Worm (Caenorhabditis elegans) whole organism, L4 larva: ENCODE measurements around the gene F15B9.11.

ENCODE experiments used
- T20F7.1 ChIP-seq: fragments of 200-800 bp; sonication (Bioruptor generic); optimal IDR thresholded peaks from 2 replicates; lab custom pipeline; 2018; ENCODE audit warnings: mild to moderate bottlenecking, missing genetic modification characterization, missing compliant biosample characterization
- T26A8.4 ChIP-seq: fragments of 200-800 bp; sonication (Bioruptor generic); IDR thresholded peaks from 2 replicates; pipeline ENCODE4 v1.3.6; 2022; ENCODE audit warnings: missing genetic modification characterization, missing compliant biosample characterization
- Y5F2A.4 ChIP-seq: fragments of 200-800 bp; sonication (Bioruptor generic); optimal IDR thresholded peaks from 2 replicates; lab custom pipeline; 2018; ENCODE audit warnings: mild to moderate bottlenecking, missing genetic modification characterization, missing compliant biosample characterization
- aly-2 ChIP-seq: sonication (generic microtip); optimal IDR thresholded peaks from 2 replicates; lab custom pipeline; 2018; ENCODE audit warnings: missing biosample characterization, missing genetic modification characterization
- arid-1 ChIP-seq: fragments of 200-800 bp; sonication (Bioruptor generic); conservative IDR thresholded peaks from 2 replicates; pipeline ENCODE4 v1.3.6; 2022; ENCODE audit warnings: missing genetic modification reagents, missing genetic modification characterization, missing compliant biosample characterization
- attf-4 ChIP-seq: sonication (generic microtip); optimal IDR thresholded peaks from 3 replicates; lab custom pipeline; 2017; ENCODE audit warnings: missing biosample characterization, missing genetic modification characterization
- ceh-20 ChIP-seq: fragments of 200-800 bp; sonication (Bioruptor generic); IDR thresholded peaks from 2 replicates; pipeline ENCODE4 v1.3.6; 2022; ENCODE audit warnings: missing genetic modification reagents, missing genetic modification characterization, missing compliant biosample characterization
- ceh-28 ChIP-seq: fragments of 150-350 bp; optimal IDR thresholded peaks from 2 replicates; lab custom pipeline; 2014; ENCODE audit warnings: missing biosample characterization, missing genetic modification reagents, missing genetic modification characterization
- ceh-82 ChIP-seq: sonication (generic microtip); optimal IDR thresholded peaks from 2 replicates; lab custom pipeline; 2017; ENCODE audit warnings: missing biosample characterization, missing genetic modification characterization
- cey-2 ChIP-seq: sonication (generic microtip); optimal IDR thresholded peaks from 3 replicates; lab custom pipeline; 2017; ENCODE audit warnings: missing genetic modification characterization, mild to moderate bottlenecking, missing compliant biosample characterization, antibody characterized with exemption, borderline replicate concordance; ENCODE audit not compliant: insufficient read depth
- ctbp-1 ChIP-seq: fragments of 200-800 bp; sonication (Bioruptor generic); IDR thresholded peaks from 2 replicates; pipeline ENCODE4 v1.3.6; 2022; ENCODE audit warnings: missing genetic modification reagents, missing genetic modification characterization, missing compliant biosample characterization
- daf-19 ChIP-seq: fragments of 200-800 bp; sonication (Bioruptor generic); conservative IDR thresholded peaks from 2 replicates; pipeline ENCODE4 v1.3.6; 2022; ENCODE audit warnings: missing genetic modification characterization, missing compliant biosample characterization
- dmd-6 ChIP-seq: fragments of 200-800 bp; sonication (Bioruptor generic); IDR thresholded peaks from 2 replicates; pipeline ENCODE4 v1.3.6; 2022; ENCODE audit warnings: missing genetic modification reagents, missing genetic modification characterization, missing compliant biosample characterization
- dpl-1 ChIP-seq: fragments of 150-350 bp; optimal IDR thresholded peaks from 2 replicates; lab custom pipeline; 2014; ENCODE audit warnings: missing biosample characterization, missing genetic modification reagents, missing genetic modification characterization
- duxl-1 ChIP-seq: sonication (generic microtip); optimal IDR thresholded peaks from 2 replicates; lab custom pipeline; 2016; ENCODE audit warnings: mild to moderate bottlenecking, missing genetic modification characterization, moderate library complexity, missing compliant biosample characterization; ENCODE audit not compliant: poor library complexity
- dve-1 ChIP-seq: sonication (generic microtip); optimal IDR thresholded peaks from 2 replicates; lab custom pipeline; 2017; ENCODE audit warnings: antibody characterized with exemption, mild to moderate bottlenecking, missing genetic modification characterization, missing compliant biosample characterization; ENCODE audit not compliant: insufficient read depth
- fkh-10 ChIP-seq: fragments of 150-350 bp; optimal IDR thresholded peaks from 2 replicates; lab custom pipeline; 2014; ENCODE audit warnings: missing biosample characterization, missing genetic modification reagents, missing genetic modification characterization
- hif-1 ChIP-seq, 2 experiments: sonication (generic microtip); optimal IDR thresholded peaks; 2 replicates each; lab custom pipeline; 2016 to 2017; ENCODE audit warnings: missing compliant biosample characterization in 2 of 2, missing genetic modification characterization in 2 of 2, missing genetic modification reagents in 2 of 2, missing genotype in 2 of 2, mild to moderate bottlenecking in 1 of 2
- hlh-11 ChIP-seq: fragments of 200-800 bp; sonication (Bioruptor generic); optimal IDR thresholded peaks from 2 replicates; lab custom pipeline; 2018; ENCODE audit warnings: mild to moderate bottlenecking, missing genetic modification characterization, missing compliant biosample characterization
- hmg-1.1 ChIP-seq: fragments of 200-800 bp; sonication (Bioruptor generic); IDR thresholded peaks from 2 replicates; pipeline ENCODE4 v1.3.6; 2022; ENCODE audit warnings: missing genetic modification reagents, missing genetic modification characterization, missing compliant biosample characterization
- jun-1 ChIP-seq: fragments of 150-350 bp; optimal IDR thresholded peaks from 2 replicates; lab custom pipeline; 2014; ENCODE audit warnings: missing biosample characterization, missing genetic modification reagents, missing genetic modification characterization
- lin-13 ChIP-seq: fragments of 150-350 bp; optimal IDR thresholded peaks from 2 replicates; lab custom pipeline; 2014; ENCODE audit warnings: missing biosample characterization, missing genetic modification reagents, missing genetic modification characterization
- lin-29 ChIP-seq: fragments of 200-800 bp; sonication (Bioruptor generic); IDR thresholded peaks from 2 replicates; pipeline ENCODE4 v1.3.6; 2022; ENCODE audit warnings: missing genetic modification reagents, missing genetic modification characterization, missing compliant biosample characterization
- lsy-2 ChIP-seq, 2 experiments: fragments of 150-350 bp in 1 of 2; sonication (generic microtip) in 1 of 2; optimal IDR thresholded peaks; 2 replicates each; lab custom pipeline; 2014 to 2017; ENCODE audit warnings: missing biosample characterization in 2 of 2, missing genetic modification characterization in 2 of 2
- mdl-1 ChIP-seq, 2 experiments: fragments of 150-350 bp in 1 of 2; sonication (generic microtip) in 1 of 2; optimal IDR thresholded peaks; 2 replicates each; lab custom pipeline; 2014 to 2017; ENCODE audit warnings: missing biosample characterization in 2 of 2, missing genetic modification characterization in 2 of 2
- mes-2 ChIP-seq: sonication (generic microtip); optimal IDR thresholded peaks from 2 replicates; lab custom pipeline; 2016; ENCODE audit warnings: missing genotype, mild to moderate bottlenecking, missing genetic modification characterization, missing compliant biosample characterization; ENCODE audit not compliant: poor library complexity, severe bottlenecking
- mxl-3 ChIP-seq: fragments of 200-800 bp; sonication (Bioruptor generic); optimal IDR thresholded peaks from 2 replicates; lab custom pipeline; 2018; ENCODE audit warnings: mild to moderate bottlenecking, missing genetic modification characterization, missing compliant biosample characterization
- nhr-10 ChIP-seq: fragments of 150-350 bp; optimal IDR thresholded peaks from 2 replicates; lab custom pipeline; 2014; ENCODE audit warnings: missing biosample characterization, missing genetic modification characterization
- nhr-102 ChIP-seq: sonication (generic microtip); optimal IDR thresholded peaks from 2 replicates; lab custom pipeline; 2016; ENCODE audit warnings: mild to moderate bottlenecking, missing genetic modification characterization, moderate library complexity, missing compliant biosample characterization
- nhr-11 ChIP-seq: fragments of 150-350 bp; optimal IDR thresholded peaks from 2 replicates; lab custom pipeline; 2014; ENCODE audit warnings: missing biosample characterization, missing genetic modification characterization
- nhr-25 ChIP-seq: sonication (generic microtip); optimal IDR thresholded peaks from 2 replicates; lab custom pipeline; 2017; ENCODE audit warnings: missing genetic modification characterization, mild to moderate bottlenecking, missing compliant biosample characterization, antibody characterized with exemption, moderate library complexity, borderline replicate concordance; ENCODE audit not compliant: insufficient read depth
- nhr-28 ChIP-seq: fragments of 150-350 bp; optimal IDR thresholded peaks from 2 replicates; lab custom pipeline; 2014; ENCODE audit warnings: missing biosample characterization, missing genetic modification characterization
- nhr-41 ChIP-seq: fragments of 200-800 bp; sonication (Bioruptor generic); IDR thresholded peaks from 2 replicates; pipeline ENCODE4 v1.3.6; 2022; ENCODE audit warnings: missing genetic modification reagents, missing genetic modification characterization, missing compliant biosample characterization
- nhr-42 ChIP-seq: fragments of 200-800 bp; sonication (Bioruptor generic); IDR thresholded peaks from 2 replicates; pipeline ENCODE4 v1.3.6; 2022; ENCODE audit warnings: missing genetic modification characterization, missing compliant biosample characterization
- nhr-48 ChIP-seq: sonication (generic microtip); optimal IDR thresholded peaks from 2 replicates; lab custom pipeline; 2016; ENCODE audit warnings: mild to moderate bottlenecking, missing genetic modification characterization, missing compliant biosample characterization
- nhr-6 ChIP-seq: fragments of 150-350 bp; optimal IDR thresholded peaks from 2 replicates; lab custom pipeline; 2014; ENCODE audit warnings: missing biosample characterization, missing genetic modification characterization
- nhr-76 ChIP-seq: fragments of 150-350 bp; optimal IDR thresholded peaks from 2 replicates; lab custom pipeline; 2014; ENCODE audit warnings: missing biosample characterization, missing genetic modification characterization
- nhr-77 ChIP-seq: fragments of 150-350 bp; optimal IDR thresholded peaks from 2 replicates; lab custom pipeline; 2014; ENCODE audit warnings: missing biosample characterization, missing genetic modification characterization
- pha-4 ChIP-seq, 2 experiments: fragments of 150-350 bp in 1 of 2; fragments of 200-800 bp in 1 of 2; sonication (Bioruptor generic) in 1 of 2; IDR thresholded peaks in 1 of 2; optimal IDR thresholded peaks in 1 of 2; 2 replicates each; pipeline versions ENCODE4 v1.3.6 to Lab custom; 2014 to 2022; ENCODE audit warnings: missing genetic modification characterization in 2 of 2, missing genetic modification reagents in 2 of 2, missing biosample characterization in 1 of 2, missing compliant biosample characterization in 1 of 2
- rbr-2 ChIP-seq: sonication (generic microtip); optimal IDR thresholded peaks from 2 replicates; lab custom pipeline; 2016; ENCODE audit warnings: missing genotype, missing genetic modification characterization, missing compliant biosample characterization
- saeg-2 ChIP-seq: fragments of 200-800 bp; sonication (Bioruptor generic); IDR thresholded peaks from 2 replicates; pipeline ENCODE4 v1.3.6; 2022; ENCODE audit warnings: missing genetic modification reagents, missing genetic modification characterization, missing compliant biosample characterization
- snpc-4 ChIP-seq: fragments of 150-350 bp; optimal IDR thresholded peaks from 2 replicates; lab custom pipeline; 2014; ENCODE audit warnings: missing biosample characterization, missing genetic modification characterization
- spr-1 ChIP-seq: sonication (generic microtip); optimal IDR thresholded peaks from 2 replicates; lab custom pipeline; 2016; ENCODE audit warnings: mild to moderate bottlenecking, missing genetic modification characterization, missing compliant biosample characterization
- unc-62 ChIP-seq, 3 experiments: fragments of 150-350 bp in 1 of 3; sonication (generic microtip); optimal IDR thresholded peaks in 2 of 3; peaks in 1 of 3; 1 replicate in 1 of 3; 2 replicates in 2 of 3; lab custom pipeline; 2014 to 2017; ENCODE audit warnings: missing biosample characterization in 3 of 3, missing genetic modification characterization in 3 of 3, missing genetic modification reagents in 3 of 3, missing genotype in 1 of 3
- zip-2 ChIP-seq: fragments of 150-350 bp; optimal IDR thresholded peaks from 2 replicates; lab custom pipeline; 2014; ENCODE audit warnings: missing biosample characterization, missing genetic modification characterization

Gene F15B9.11

ce11 chrV:12992891-12993290 is at the start of gene F15B9.11, which contains the start of gene dsl-7:
Gene F15B9.11, minus strand, starts transcription at chrV:12992895.
Gene dsl-7, plus strand, starts transcription at chrV:12993150.
- TF ChIP-seq attf-4 (tag; lab: Kevin White, UChicago) (no peak), nhr-41 (GFP tag; lab: Robert Waterston, UW) (no peak), lin-29 (no peak), nhr-77 (tag; lab: Kevin White, UChicago) (no peak), mes-2 (no peak), nhr-42 (GFP tag; lab: Robert Waterston, UW) (no peak), nhr-25 (no peak), snpc-4 (tag; lab: Kevin White, UChicago) (no peak), saeg-2 (no peak), cey-2 (tag; lab: Kevin White, UChicago) (no peak), nhr-76 (tag; lab: Kevin White, UChicago) (no peak)

- peak; percentile 8 for TF ChIP-seq jun-1
- TF ChIP-seq hif-1 (tag; optimal IDR thresholded peaks at IDR 0.05; lab: Kevin White, UChicago), result peak in 1 of 2 experiments; percentile 46
- peak; percentile 89 for TF ChIP-seq mes-2
- TF ChIP-seq nhr-25, result peak; percentile 48
- TF ChIP-seq mxl-3 (GFP tag; lab: Kevin White, UChicago), result peak; percentile 15
- TF ChIP-seq ceh-28 (tag; lab: Kevin White, UChicago), result no peak
- TF ChIP-seq spr-1 (tag; lab: Kevin White, UChicago), result peak; percentile 10
- no peak for TF ChIP-seq ceh-82
- TF ChIP-seq hmg-1.1, result peak; percentile 52
- peak; percentile 70 for TF ChIP-seq nhr-28
- peak; percentile 96 for TF ChIP-seq nhr-6 (tag; lab: Kevin White, UChicago)
- peak; percentile 76 for TF ChIP-seq dmd-6 (GFP tag; lab: Robert Waterston, UW)
- peak in 1 of 2 experiments; percentile 82 for TF ChIP-seq unc-62 (GFP tag; optimal IDR thresholded peaks at IDR 0.05 in 1 of 2; lab: Kevin White, UChicago)
- TF ChIP-seq unc-62 (tag; optimal IDR thresholded peaks at IDR 0.05; lab: Kevin White, UChicago), result no peak
- peak; percentile 59 for TF ChIP-seq ctbp-1 (GFP tag; lab: Robert Waterston, UW)
- 0 out of 2 replicates have a peak, but pooled peaks have one; percentile 41 for TF ChIP-seq ceh-20
- peak; percentile 70 for TF ChIP-seq T20F7.1 (GFP tag; lab: Kevin White, UChicago)
- peak; percentile 66 for TF ChIP-seq nhr-42 (GFP tag; lab: Robert Waterston, UW)
- peak; percentile 68 for TF ChIP-seq rbr-2
- no peak for TF ChIP-seq Y5F2A.4 (GFP tag; lab: Kevin White, UChicago)
- peak; percentile 75 for TF ChIP-seq T26A8.4
- peak in 1 of 2 experiments; percentile 90 for TF ChIP-seq lsy-2 (tag; optimal IDR thresholded peaks at IDR 0.05; lab: Kevin White, UChicago)
- TF ChIP-seq nhr-10 (tag; lab: Kevin White, UChicago), result no peak
- peak; percentile 56 for TF ChIP-seq nhr-11 (tag; lab: Kevin White, UChicago)
- peak; percentile 56 for TF ChIP-seq nhr-77 (tag; lab: Kevin White, UChicago)
- no peak for TF ChIP-seq pha-4 (GFP tag; IDR thresholded peaks at IDR 0.05; lab: Robert Waterston, UW)
- TF ChIP-seq pha-4 (tag; optimal IDR thresholded peaks at IDR 0.05; lab: Kevin White, UChicago), result no peak
- TF ChIP-seq hlh-11 (tag; lab: Kevin White, UChicago), result peak; percentile 78
- TF ChIP-seq zip-2 (tag; lab: Kevin White, UChicago), result no peak
- no peak for TF ChIP-seq daf-19
- peak; percentile 23 for TF ChIP-seq fkh-10
- no peak for TF ChIP-seq aly-2 (tag; lab: Kevin White, UChicago)
- TF ChIP-seq mdl-1 (tag; optimal IDR thresholded peaks at IDR 0.05; lab: Kevin White, UChicago), result peak in 1 of 2 experiments; percentile 59
- peak; percentile 84 for TF ChIP-seq dve-1 (tag; lab: Kevin White, UChicago)
- TF ChIP-seq dpl-1 (GFP tag; lab: Kevin White, UChicago), result peak; percentile 74
- 0 out of 2 replicates have a peak, but pooled peaks have one; percentile 21 for TF ChIP-seq lin-29
- peak; percentile 30 for TF ChIP-seq duxl-1 (tag; lab: Kevin White, UChicago)
- peak; percentile 74 for TF ChIP-seq lin-13 (GFP tag; lab: Kevin White, UChicago)
- TF ChIP-seq nhr-48 (tag; lab: Kevin White, UChicago), result peak; percentile 36
- 0 out of 2 replicates have a peak, but pooled peaks have one; percentile 25 for TF ChIP-seq arid-1 (GFP tag; lab: Robert Waterston, UW)
- peak; percentile 45 for TF ChIP-seq nhr-102 (tag; lab: Kevin White, UChicago)
- TF ChIP-seq, all 104 proteins: peak for 31
These were observed 49.0 kb upstream of the F15B9.11 start, which contains the start of gene scyl-1 for ce11 chrV:13041666-13042065. Gene scyl-1, minus strand, starts transcription at chrV:13041721.
